Fruit fly (Drosophila melanogaster) whole organism, pupa: Measurements from ENCODE around the gene Pldn.

ENCODE experiments used
- CG10348 ChIP-seq: fragments of 200-800 bp; sonication (Bioruptor generic); IDR thresholded peaks from 2 replicates; pipeline ENCODE4 v1.3.6; 2022; ENCODE audit warnings: missing biosample characterization, missing genetic modification characterization
- CG12605 ChIP-seq: fragments of 200-800 bp; sonication (Bioruptor generic); IDR thresholded peaks from 2 replicates; pipeline ENCODE4 v1.3.6; 2022; ENCODE audit warnings: missing biosample characterization, missing genetic modification characterization
- CG13204 ChIP-seq: fragments of 200-800 bp; sonication (Bioruptor generic); optimal IDR thresholded peaks from 2 replicates; lab custom pipeline; 2018; ENCODE audit warnings: missing biosample characterization, mild to moderate bottlenecking, missing genetic modification characterization, moderate library complexity
- CG14655 ChIP-seq: fragments of 200-800 bp; sonication (Bioruptor generic); optimal IDR thresholded peaks from 3 replicates; lab custom pipeline; 2017; ENCODE audit warnings: mild to moderate bottlenecking, missing biosample characterization, missing genetic modification reagents, missing genetic modification characterization
- CG15710 ChIP-seq: fragments of 200-800 bp; sonication (Bioruptor generic); optimal IDR thresholded peaks from 2 replicates; lab custom pipeline; 2018; ENCODE audit warnings: missing biosample characterization, mild to moderate bottlenecking, missing genetic modification characterization, moderate library complexity
- CG17806 ChIP-seq: fragments of 200-800 bp; sonication (Bioruptor generic); optimal IDR thresholded peaks from 2 replicates; lab custom pipeline; 2018; ENCODE audit warnings: missing biosample characterization, mild to moderate bottlenecking, missing genetic modification characterization, moderate library complexity
- CG32121 ChIP-seq: fragments of 200-800 bp; sonication (Bioruptor generic); IDR thresholded peaks from 2 replicates; pipeline ENCODE4 v1.3.6; 2022; ENCODE audit warnings: missing biosample characterization, missing genetic modification characterization
- CG34367 ChIP-seq: fragments of 200-800 bp; sonication (Bioruptor generic); optimal IDR thresholded peaks from 2 replicates; lab custom pipeline; 2018; ENCODE audit warnings: missing biosample characterization, mild to moderate bottlenecking, missing genetic modification characterization
- CG4496 ChIP-seq: fragments of 200-800 bp; sonication (Bioruptor generic); IDR thresholded peaks from 3 replicates; pipeline ENCODE4 v1.3.6; 2022; ENCODE audit warnings: missing biosample characterization, missing genetic modification characterization
- CG8159 ChIP-seq: fragments of 200-800 bp; sonication (Bioruptor generic); optimal IDR thresholded peaks from 3 replicates; lab custom pipeline; 2018; ENCODE audit warnings: missing biosample characterization, mild to moderate bottlenecking, missing genetic modification characterization, moderate library complexity
- CG8301 ChIP-seq: fragments of 200-800 bp; sonication (Bioruptor generic); optimal IDR thresholded peaks from 2 replicates; lab custom pipeline; 2018; ENCODE audit warnings: missing biosample characterization, mild to moderate bottlenecking, missing genetic modification characterization
- CG9948 ChIP-seq: fragments of 200-800 bp; sonication (Bioruptor generic); optimal IDR thresholded peaks from 2 replicates; lab custom pipeline; 2018; ENCODE audit warnings: missing biosample characterization, mild to moderate bottlenecking, missing genetic modification characterization, moderate library complexity
- D1 ChIP-seq: fragments of 200-800 bp; sonication (Bioruptor generic); optimal IDR thresholded peaks from 2 replicates; lab custom pipeline; 2018; ENCODE audit warnings: missing biosample characterization, mild to moderate bottlenecking, missing genetic modification characterization, moderate library complexity
- EcR ChIP-seq: fragments of 200-800 bp; sonication (Bioruptor generic); optimal IDR thresholded peaks from 3 replicates; lab custom pipeline; 2019; ENCODE audit warnings: missing biosample characterization, missing genetic modification characterization, mild to moderate bottlenecking, moderate library complexity, missing genetic modification reagents
- Ets98B ChIP-seq: fragments of 200-800 bp; sonication (Bioruptor generic); IDR thresholded peaks from 2 replicates; pipeline ENCODE4 v1.3.6; 2022; ENCODE audit warnings: missing biosample characterization, missing genetic modification characterization
- Pif1A ChIP-seq: fragments of 200-800 bp; sonication (Bioruptor generic); optimal IDR thresholded peaks from 3 replicates; lab custom pipeline; 2016; ENCODE audit warnings: missing biosample characterization, missing genetic modification characterization
- Pif1B ChIP-seq: fragments of 200-800 bp; sonication (Bioruptor generic); optimal IDR thresholded peaks from 3 replicates; lab custom pipeline; 2016; ENCODE audit warnings: missing biosample characterization, missing genetic modification characterization
- Snoo ChIP-seq: fragments of 200-800 bp; sonication (Bioruptor generic); optimal IDR thresholded peaks from 3 replicates; lab custom pipeline; 2017; ENCODE audit warnings: missing biosample characterization, mild to moderate bottlenecking, missing genetic modification characterization, inconsistent platforms
- fd96Ca ChIP-seq: fragments of 200-800 bp; sonication (Bioruptor generic); IDR thresholded peaks from 3 replicates; pipeline ENCODE4 v1.3.6; 2022; ENCODE audit warnings: missing biosample characterization, missing genetic modification characterization
- gl ChIP-seq: fragments of 200-800 bp; sonication (Bioruptor generic); optimal IDR thresholded peaks from 2 replicates; lab custom pipeline; 2018; ENCODE audit warnings: missing biosample characterization, mild to moderate bottlenecking, missing genetic modification characterization
- rn ChIP-seq: fragments of 200-800 bp; sonication (Bioruptor generic); IDR thresholded peaks from 2 replicates; pipeline ENCODE4 v1.3.6; 2022; ENCODE audit warnings: missing biosample characterization, missing genetic modification characterization

Pldn gene

DNA sequence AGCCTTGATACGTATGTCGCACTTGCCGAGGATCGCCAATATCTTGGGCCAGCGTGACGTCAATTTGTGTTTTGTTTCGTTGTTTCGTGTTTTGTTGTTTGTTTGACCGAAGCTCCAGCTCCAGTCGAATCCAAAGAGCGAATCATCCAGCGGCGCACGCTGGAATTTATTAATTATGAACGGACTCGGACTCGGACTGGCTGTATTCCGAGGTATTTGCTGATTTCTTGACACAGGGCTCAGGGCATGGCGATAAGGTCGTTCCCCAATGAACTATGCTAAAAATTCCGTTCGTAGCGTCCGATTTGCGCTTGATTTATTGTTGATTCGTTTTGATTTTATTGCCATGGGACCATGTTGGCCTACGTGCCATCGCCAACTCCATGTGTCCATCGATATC is 25.7 kb upstream of the Pldn start:
- TF ChIP-seq CG32121 (GFP tag; lab: Robert Waterston, UW) (no peak), CG34367 (tag; lab: Kevin White, UChicago) (no peak), EcR (GFP tag; lab: Kevin White, UChicago) (peak; percentile 28)

DNA sequence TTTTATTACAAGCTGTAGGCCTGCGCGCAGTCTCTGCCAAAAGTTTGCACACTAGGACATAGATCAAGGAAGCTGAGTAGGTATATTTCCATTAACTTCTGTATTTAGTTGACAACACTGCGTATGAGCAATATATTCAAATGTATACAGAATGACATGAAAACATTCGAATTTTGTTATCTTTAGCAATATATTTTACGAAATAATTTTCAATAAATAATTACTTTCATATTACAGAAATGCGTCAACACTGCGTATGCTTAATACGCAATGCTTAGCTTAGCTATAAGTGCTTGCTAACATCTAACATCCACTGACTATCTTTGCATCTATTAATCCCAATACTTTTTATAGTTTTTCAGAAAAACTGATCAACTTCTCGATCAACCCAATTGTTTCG is 25.1 kb upstream of the Pldn start:
- no peak for TF ChIP-seq CG9948 (tag; lab: Kevin White, UChicago)
- TF ChIP-seq CG17806 (tag; lab: Kevin White, UChicago): no peak
- TF ChIP-seq CG8159: peak; percentile 60
- TF ChIP-seq Pif1B (GFP tag; lab: Kevin White, UChicago): no peak
- TF ChIP-seq CG14655 (GFP tag; lab: Kevin White, UChicago): peak; percentile 41
- no peak for TF ChIP-seq gl (tag; lab: Kevin White, UChicago)
- TF ChIP-seq CG8301: peak; percentile 35
- no peak for TF ChIP-seq Pif1A (GFP tag; lab: Kevin White, UChicago)
- TF ChIP-seq CG4496 (GFP tag; lab: Robert Waterston, UW): 0 out of 3 replicates have a peak, but pooled peaks have one; percentile 6
- peak; percentile 8 for TF ChIP-seq CG13204 (GFP tag; lab: Kevin White, UChicago)
- peak; percentile 30 for TF ChIP-seq CG15710 (tag; lab: Kevin White, UChicago)

DNA sequence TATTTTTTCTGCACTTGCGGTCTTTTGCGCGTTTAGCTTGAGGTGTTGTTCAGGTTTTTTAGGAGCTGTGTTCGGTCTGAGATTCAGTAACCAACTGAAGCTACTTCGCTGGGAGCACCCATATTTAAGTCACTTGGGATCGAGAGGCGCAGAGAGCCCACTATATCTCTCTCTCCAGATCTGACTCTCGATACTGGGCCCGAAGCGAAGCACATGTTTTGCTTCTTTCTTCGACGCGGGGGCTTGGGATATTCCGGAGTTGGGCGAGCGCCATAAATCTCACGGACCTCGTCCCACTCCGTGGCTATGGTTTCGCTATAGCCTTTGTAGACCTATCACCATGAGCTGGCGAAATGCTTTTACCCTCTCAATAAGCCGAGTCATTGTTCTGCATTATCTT is 24.0 kb upstream of the Pldn start, which contains the start of gene CG14132:
Gene CG14132, minus strand, starts transcription at position 99 of the 400 bp plus-strand sequence.
- TF ChIP-seq CG8159 (no peak), Pif1B (GFP tag; lab: Kevin White, UChicago) (no peak), CG4496 (GFP tag; lab: Robert Waterston, UW) (0 out of 3 replicates have a peak, but pooled peaks have one; percentile 30), CG34367 (tag; lab: Kevin White, UChicago) (no peak), CG9948 (tag; lab: Kevin White, UChicago) (no peak), EcR (GFP tag; lab: Kevin White, UChicago) (peak; percentile 43), rn (GFP tag; lab: Robert Waterston, UW) (no peak), fd96Ca (peak; percentile 36; the same call in 1 of the 3 replicates)

DNA sequence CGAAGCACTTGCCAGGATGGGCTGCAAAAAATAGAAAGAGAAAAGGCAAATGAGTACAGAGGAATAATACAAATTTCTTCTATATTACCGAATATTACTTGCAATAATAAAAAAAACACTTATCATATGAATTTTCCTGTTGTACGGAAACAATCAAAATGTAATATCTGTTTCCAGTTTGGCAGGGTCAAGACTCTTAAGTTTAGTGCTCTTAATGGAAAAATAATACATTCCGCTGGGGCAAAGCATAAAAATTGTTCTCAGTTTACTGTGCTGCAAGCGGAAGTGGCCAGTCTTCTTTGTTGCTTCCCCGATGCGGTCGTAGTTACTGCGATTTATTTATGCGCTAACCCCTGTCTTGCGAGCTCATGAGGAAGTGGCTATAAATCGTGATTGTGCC is 21.6 kb upstream of the Pldn start:
- no peak for TF ChIP-seq gl (tag; lab: Kevin White, UChicago)
- TF ChIP-seq CG10348 (GFP tag; lab: Robert Waterston, UW): no peak
- peak; percentile 55 for TF ChIP-seq CG8159
- TF ChIP-seq CG14655 (GFP tag; lab: Kevin White, UChicago): peak; percentile 23
- TF ChIP-seq CG17806 (tag; lab: Kevin White, UChicago): peak; percentile 47
- peak; percentile 6 for TF ChIP-seq EcR (GFP tag; lab: Kevin White, UChicago)
- no peak for TF ChIP-seq CG8301
- TF ChIP-seq CG9948 (tag; lab: Kevin White, UChicago): peak; percentile 56
- peak; percentile 13 for TF ChIP-seq CG34367 (tag; lab: Kevin White, UChicago)
- no peak for TF ChIP-seq D1 (tag; lab: Kevin White, UChicago)
- TF ChIP-seq Pif1A (GFP tag; lab: Kevin White, UChicago): peak; percentile 33
- no peak for TF ChIP-seq CG4496 (GFP tag; lab: Robert Waterston, UW)

DNA sequence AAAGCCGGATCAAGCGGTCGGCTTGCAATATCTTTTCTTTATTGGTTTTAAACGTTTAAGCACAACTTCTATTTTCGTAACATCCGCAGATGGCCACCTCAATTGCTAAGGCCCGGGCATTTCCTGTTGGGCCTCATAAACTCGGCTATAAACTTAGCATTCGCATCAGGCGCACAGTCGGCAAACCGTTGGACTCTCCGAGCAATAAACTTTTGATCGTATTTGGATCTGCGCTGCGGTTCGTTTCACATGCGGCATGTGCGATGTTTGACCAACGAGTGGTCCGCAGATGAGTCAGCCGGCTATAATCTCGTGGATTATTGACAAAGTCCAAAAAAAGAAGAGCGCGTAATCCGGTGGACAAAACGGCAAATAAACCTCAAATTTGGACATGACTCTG is 20.6 kb upstream of the Pldn start:
- TF ChIP-seq EcR (GFP tag; lab: Kevin White, UChicago) (no peak), CG4496 (GFP tag; lab: Robert Waterston, UW) (0 out of 3 replicates have a peak, but pooled peaks have one; percentile 24)

DNA sequence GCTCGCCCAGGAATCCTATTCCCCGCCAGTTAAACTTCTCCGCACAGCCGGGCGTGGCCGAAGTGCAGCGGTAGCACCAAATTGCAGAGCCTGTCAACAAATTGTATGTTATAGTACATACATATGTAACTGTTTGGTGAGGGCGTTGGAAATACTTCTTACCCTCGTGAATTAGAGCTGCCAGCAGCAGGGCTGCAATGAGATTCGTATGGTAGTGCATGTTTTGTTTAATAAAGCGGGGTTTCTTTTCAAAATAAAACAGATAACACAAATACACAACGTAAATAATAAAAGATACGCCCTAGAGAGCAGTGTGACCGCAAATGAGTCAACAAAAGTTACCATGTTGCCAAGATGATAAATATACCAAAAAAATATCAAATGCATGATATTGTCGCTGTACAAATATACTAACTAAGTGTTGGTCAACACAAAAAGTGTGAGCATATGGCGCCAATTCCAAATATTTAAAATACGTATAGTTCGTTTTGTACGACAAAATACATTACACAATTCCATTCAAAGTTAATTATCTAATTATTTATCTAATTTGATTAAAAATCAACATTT is 19.9 kb upstream of the Pldn start, which contains the start of gene crim:
Gene crim, minus strand, starts transcription at position 328 of the 570 bp plus-strand sequence.
- peak; percentile 9; the same call in 1 of the 2 replicates for TF ChIP-seq CG12605 (GFP tag; lab: Robert Waterston, UW)
- no peak for TF ChIP-seq CG34367 (tag; lab: Kevin White, UChicago)
- no peak for TF ChIP-seq Ets98B
- TF ChIP-seq Snoo (tag; lab: Kevin White, UChicago): no peak

DNA sequence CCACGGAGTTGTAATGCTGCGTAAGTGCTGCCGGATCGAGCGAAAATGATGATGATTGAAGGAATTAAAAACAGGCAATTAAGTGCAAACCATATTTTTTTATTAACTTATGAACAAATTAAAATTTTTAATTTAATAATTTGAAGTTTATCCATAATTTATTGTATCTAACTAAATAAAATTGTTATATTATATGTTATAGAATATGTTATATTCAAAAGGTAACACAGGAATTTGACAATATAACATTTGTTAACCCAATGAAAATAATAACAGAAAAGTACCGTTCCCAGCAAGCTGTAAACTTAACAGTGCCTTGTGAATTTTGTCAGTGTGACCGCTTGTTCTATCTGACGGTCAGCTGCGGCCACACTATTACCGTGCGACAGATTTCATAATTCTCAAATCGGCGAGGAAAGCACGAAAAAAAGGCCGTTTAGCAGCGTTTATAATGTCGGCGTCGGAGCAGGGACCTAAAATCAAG is 17.5 kb upstream of the Pldn start, which contains the start of the genes Ccdc56 and mtTFB1:
Gene Ccdc56, plus strand, starts transcription at position 347 of the 484 bp plus-strand sequence.
Gene mtTFB1, plus strand, starts transcription at position 347 of the 484 bp plus-strand sequence.
- TF ChIP-seq CG4496 (GFP tag; lab: Robert Waterston, UW): peak; percentile 47; the same call in 2 of the 3 replicates
- TF ChIP-seq CG8301: no peak
